Worm (Caenorhabditis elegans) whole organism, L4 larva: ENCODE data around the gene igcm-4.

Experiments
- egl-43 ChIP-seq: fragments of 200-800 bp; sonication (Bioruptor generic); IDR thresholded peaks from 2 replicates; pipeline ENCODE4 v1.3.6; 2022; ENCODE audit warnings: missing genetic modification reagents, missing genetic modification characterization, missing compliant biosample characterization
- fkh-10 ChIP-seq: fragments of 150-350 bp; optimal IDR thresholded peaks from 2 replicates; lab custom pipeline; 2014; ENCODE audit warnings: missing biosample characterization, missing genetic modification reagents, missing genetic modification characterization
- fos-1 ChIP-seq: fragments of 150-350 bp; optimal IDR thresholded peaks from 2 replicates; lab custom pipeline; 2014; ENCODE audit warnings: missing biosample characterization, missing genetic modification characterization
- nhr-77 ChIP-seq: fragments of 150-350 bp; optimal IDR thresholded peaks from 2 replicates; lab custom pipeline; 2014; ENCODE audit warnings: missing biosample characterization, missing genetic modification characterization
- unc-39 ChIP-seq: sonication (generic microtip); optimal IDR thresholded peaks from 2 replicates; lab custom pipeline; 2017; ENCODE audit warnings: missing biosample characterization, missing genetic modification characterization

DNA sequence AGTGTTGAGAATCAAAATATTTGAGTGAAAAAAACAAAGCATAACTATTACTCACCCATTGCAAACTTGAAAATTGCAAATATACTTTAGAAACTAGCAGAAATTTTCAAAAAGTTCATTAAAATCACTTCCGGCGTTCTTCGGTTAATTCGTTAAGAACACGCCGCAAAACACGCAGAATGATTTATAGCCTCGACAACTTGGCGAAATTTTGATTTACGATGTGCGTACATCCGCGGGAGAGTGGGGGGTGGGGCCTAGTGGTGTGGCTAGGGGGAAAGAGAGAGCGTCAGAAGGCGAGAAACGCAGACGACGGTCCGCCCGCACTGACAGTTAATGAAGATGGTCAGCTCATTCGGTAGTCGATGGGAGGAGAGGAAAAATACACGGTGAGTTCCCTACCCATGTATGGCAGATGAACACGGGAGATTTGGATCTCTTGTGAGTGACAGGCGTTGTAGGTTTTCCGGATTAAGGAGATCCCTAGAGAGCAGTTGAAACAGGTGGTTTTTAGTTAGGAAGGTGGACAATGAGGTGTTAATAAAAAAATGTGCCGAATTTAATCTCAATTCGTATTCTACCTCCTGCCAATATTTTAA is at the start of gene igcm-4:
- TF ChIP-seq fkh-10 (GFP tag; lab: Kevin White, UChicago) = no peak
- TF ChIP-seq egl-43 (GFP tag; lab: Robert Waterston, UW) = no peak
- no peak for TF ChIP-seq fos-1 (tag; lab: Kevin White, UChicago)
- no peak for TF ChIP-seq unc-39 (tag; lab: Kevin White, UChicago)
- no peak for TF ChIP-seq nhr-77
